Fruit fly (Drosophila melanogaster) whole organism, embryonic: Measurements from ENCODE around the gene Cyp12a4.

Source experiments
- Aef1 ChIP-seq: fragments of 200-800 bp; sonication (Bioruptor generic); IDR thresholded peaks from 3 replicates; pipeline ENCODE4 v1.3.6; 2022; ENCODE audit warnings: missing biosample characterization, missing genetic modification characterization
- Awh ChIP-seq: fragments of 200-800 bp; sonication (Bioruptor generic); IDR thresholded peaks from 2 replicates; pipeline ENCODE4, ENCODE4 v1.3.6; 2022; ENCODE audit warnings: missing biosample characterization, missing genetic modification characterization
- B-H1 ChIP-seq: fragments of 200-800 bp; sonication (Bioruptor generic); IDR thresholded peaks from 3 replicates; pipeline ENCODE4 v1.3.6; 2022; ENCODE audit warnings: missing biosample characterization, missing genetic modification characterization
- B-H2 ChIP-seq: fragments of 200-800 bp; sonication (Bioruptor generic); optimal IDR thresholded peaks from 2 replicates; lab custom pipeline; 2018; ENCODE audit warnings: missing biosample characterization, mild to moderate bottlenecking, missing genetic modification characterization
- CG10209 ChIP-seq: fragments of 200-800 bp; sonication (Bioruptor generic); optimal IDR thresholded peaks from 3 replicates; lab custom pipeline; 2017; ENCODE audit warnings: missing biosample characterization, mild to moderate bottlenecking, missing genetic modification characterization, missing genetic modification reagents
- CG11504 ChIP-seq: fragments of 200-800 bp; sonication (Bioruptor generic); optimal IDR thresholded peaks from 3 replicates; lab custom pipeline; 2019; ENCODE audit warnings: missing biosample characterization, mild to moderate bottlenecking, missing genetic modification characterization, moderate library complexity
- CG14710 ChIP-seq: fragments of 200-800 bp; sonication (Bioruptor generic); optimal IDR thresholded peaks from 3 replicates; lab custom pipeline; 2019; ENCODE audit warnings: missing biosample characterization, mild to moderate bottlenecking, missing genetic modification characterization, moderate library complexity
- CG2678 ChIP-seq: fragments of 200-800 bp; sonication (Bioruptor generic); optimal IDR thresholded peaks from 3 replicates; lab custom pipeline; 2019; ENCODE audit warnings: missing biosample characterization, mild to moderate bottlenecking, missing genetic modification characterization, moderate library complexity
- CG3163 ChIP-seq: fragments of 200-800 bp; sonication (Bioruptor generic); optimal IDR thresholded peaks from 3 replicates; lab custom pipeline; 2016; ENCODE audit warnings: missing biosample characterization, missing genetic modification characterization
- CG4328 ChIP-seq: fragments of 200-800 bp; sonication (Bioruptor generic); optimal IDR thresholded peaks from 3 replicates; lab custom pipeline; 2017; ENCODE audit warnings: missing biosample characterization, missing genetic modification reagents, missing genetic modification characterization
- CG43689 ChIP-seq: fragments of 200-800 bp; sonication (Bioruptor generic); IDR thresholded peaks from 2 replicates; pipeline ENCODE4 v1.3.6; 2022; ENCODE audit warnings: missing biosample characterization, missing genetic modification characterization
- CG4707 ChIP-seq: fragments of 200-800 bp; sonication (Bioruptor generic); optimal IDR thresholded peaks from 2 replicates; lab custom pipeline; 2018; ENCODE audit warnings: missing biosample characterization, mild to moderate bottlenecking, missing genetic modification characterization, moderate library complexity
- CG5180 ChIP-seq: fragments of 200-800 bp; sonication (Bioruptor generic); optimal IDR thresholded peaks from 3 replicates; lab custom pipeline; 2017; ENCODE audit warnings: missing biosample characterization, missing genetic modification characterization, mild to moderate bottlenecking, moderate library complexity, missing genetic modification reagents
- CG6791 ChIP-seq: fragments of 200-800 bp; sonication (Bioruptor generic); IDR thresholded peaks from 3 replicates; pipeline ENCODE4 v1.3.6; 2022; ENCODE audit warnings: missing biosample characterization, missing genetic modification characterization; ENCODE audit not compliant: partially characterized antibody
- CG7786 ChIP-seq: fragments of 200-800 bp; sonication (Bioruptor generic); optimal IDR thresholded peaks from 2 replicates; lab custom pipeline; 2016; ENCODE audit warnings: missing biosample characterization, missing genetic modification characterization
- CG9727 ChIP-seq: fragments of 200-800 bp; sonication (Bioruptor generic); optimal IDR thresholded peaks from 3 replicates; lab custom pipeline; 2017; ENCODE audit warnings: missing biosample characterization, mild to moderate bottlenecking, missing genetic modification characterization
- CHES-1-like ChIP-seq: fragments of 200-800 bp; sonication (Bioruptor generic); optimal IDR thresholded peaks from 2 replicates; lab custom pipeline; 2016; ENCODE audit warnings: missing biosample characterization, missing genetic modification characterization
- Elba2 ChIP-seq: fragments of 200-800 bp; sonication (Bioruptor generic); optimal IDR thresholded peaks from 3 replicates; lab custom pipeline; 2016; ENCODE audit warnings: missing biosample characterization, missing genetic modification characterization
- HHEX ChIP-seq: fragments of 200-800 bp; sonication (Bioruptor generic); optimal IDR thresholded peaks from 3 replicates; lab custom pipeline; 2017; ENCODE audit warnings: missing biosample characterization, mild to moderate bottlenecking, missing genetic modification characterization, missing genetic modification reagents
- HLH3B ChIP-seq: fragments of 200-800 bp; sonication (Bioruptor generic); IDR thresholded peaks from 2 replicates; pipeline ENCODE4 v1.3.6; 2022; ENCODE audit warnings: missing biosample characterization, missing genetic modification characterization
- Jarid2 ChIP-seq: fragments of 200-800 bp; sonication (Bioruptor generic); optimal IDR thresholded peaks from 3 replicates; lab custom pipeline; 2017; ENCODE audit warnings: mild to moderate bottlenecking, missing biosample characterization, missing genetic modification reagents, missing genetic modification characterization
- MTF-1 ChIP-seq: fragments of 200-800 bp; sonication (Bioruptor generic); optimal IDR thresholded peaks from 2 replicates; lab custom pipeline; 2018; ENCODE audit warnings: missing biosample characterization, mild to moderate bottlenecking, missing genetic modification characterization, borderline replicate concordance
- Mad ChIP-seq: fragments of 200-800 bp; sonication (Bioruptor generic); optimal IDR thresholded peaks from 2 replicates; lab custom pipeline; 2016; ENCODE audit warnings: missing biosample characterization, missing genetic modification characterization
- Meics ChIP-seq: fragments of 200-800 bp; sonication (Bioruptor generic); optimal IDR thresholded peaks from 2 replicates; lab custom pipeline; 2017; ENCODE audit warnings: missing biosample characterization, mild to moderate bottlenecking, missing genetic modification characterization
- Myb ChIP-seq: fragments of 200-800 bp; sonication (Bioruptor generic); optimal IDR thresholded peaks from 2 replicates; lab custom pipeline; 2016; ENCODE audit warnings: missing biosample characterization, missing genetic modification characterization
- Nf-YA ChIP-seq: fragments of 200-800 bp; sonication (Bioruptor generic); IDR thresholded peaks from 2 replicates; pipeline ENCODE4 v1.3.6; 2022; ENCODE audit warnings: missing biosample characterization, missing genetic modification characterization
- Nf-YB ChIP-seq: fragments of 200-800 bp; sonication (Bioruptor generic); optimal IDR thresholded peaks from 3 replicates; lab custom pipeline; 2019; ENCODE audit warnings: missing biosample characterization, mild to moderate bottlenecking, missing genetic modification characterization, moderate library complexity
- Oli ChIP-seq: fragments of 200-800 bp; sonication (Bioruptor generic); optimal IDR thresholded peaks from 2 replicates; lab custom pipeline; 2018; ENCODE audit warnings: missing biosample characterization, mild to moderate bottlenecking, missing genetic modification characterization, moderate library complexity
- Ptx1 ChIP-seq: fragments of 200-800 bp; sonication (Bioruptor generic); IDR thresholded peaks from 2 replicates; pipeline ENCODE4 v1.3.6; 2022; ENCODE audit warnings: missing biosample characterization, missing genetic modification characterization
- Sox102F ChIP-seq: fragments of 200-800 bp; sonication (Bioruptor generic); optimal IDR thresholded peaks from 2 replicates; lab custom pipeline; 2018; ENCODE audit warnings: missing biosample characterization, mild to moderate bottlenecking, missing genetic modification characterization, moderate library complexity
- Usf ChIP-seq: fragments of 200-800 bp; sonication (Bioruptor generic); optimal IDR thresholded peaks from 2 replicates; lab custom pipeline; 2017; ENCODE audit warnings: missing genotype, missing biosample characterization, missing genetic modification characterization
- abd-A ChIP-seq: fragments of 200-800 bp; sonication (Bioruptor generic); optimal IDR thresholded peaks from 3 replicates; lab custom pipeline; 2019; ENCODE audit warnings: missing biosample characterization, mild to moderate bottlenecking, missing genetic modification characterization, moderate library complexity
- ato ChIP-seq: fragments of 200-800 bp; sonication (Bioruptor generic); IDR thresholded peaks from 2 replicates; pipeline ENCODE4 v1.3.6; 2022; ENCODE audit warnings: missing biosample characterization, missing genetic modification characterization; ENCODE audit not compliant: partially characterized antibody
- bsh ChIP-seq, 2 experiments: fragments of 200-800 bp; sonication (Bioruptor generic); optimal IDR thresholded peaks; 2 replicates each; lab custom pipeline; 2017 to 2018; ENCODE audit warnings: mild to moderate bottlenecking in 2 of 2, missing biosample characterization in 2 of 2, missing genetic modification characterization in 2 of 2, moderate library complexity in 1 of 2
- dmrt11E ChIP-seq: fragments of 200-800 bp; sonication (Bioruptor generic); optimal IDR thresholded peaks from 3 replicates; lab custom pipeline; 2018; ENCODE audit warnings: missing biosample characterization, mild to moderate bottlenecking, missing genetic modification characterization, moderate library complexity
- fd64A ChIP-seq: fragments of 200-800 bp; sonication (Bioruptor generic); optimal IDR thresholded peaks from 3 replicates; lab custom pipeline; 2018; ENCODE audit warnings: missing biosample characterization, mild to moderate bottlenecking, missing genetic modification characterization
- fru ChIP-seq: fragments of >200 bp; optimal IDR thresholded peaks from 2 replicates; lab custom pipeline; 2017
- gem ChIP-seq: fragments of 200-800 bp; sonication (Bioruptor generic); optimal IDR thresholded peaks from 2 replicates; lab custom pipeline; 2019; ENCODE audit warnings: missing biosample characterization, mild to moderate bottlenecking, missing genetic modification characterization, moderate library complexity
- gsb-n ChIP-seq: fragments of 200-800 bp; sonication (Bioruptor generic); optimal IDR thresholded peaks from 3 replicates; lab custom pipeline; 2018; ENCODE audit warnings: missing biosample characterization, mild to moderate bottlenecking, missing genetic modification characterization
- lilli ChIP-seq: fragments of 200-800 bp; sonication (Bioruptor generic); optimal IDR thresholded peaks from 3 replicates; lab custom pipeline; 2016; ENCODE audit warnings: missing biosample characterization, missing genetic modification characterization
- nau ChIP-seq: fragments of 200-800 bp; sonication (Bioruptor generic); optimal IDR thresholded peaks from 3 replicates; lab custom pipeline; 2017; ENCODE audit warnings: missing biosample characterization, mild to moderate bottlenecking, missing genetic modification characterization, missing genetic modification reagents
- nerfin-1 ChIP-seq: fragments of 200-800 bp; sonication (Bioruptor generic); optimal IDR thresholded peaks from 3 replicates; lab custom pipeline; 2019; ENCODE audit warnings: missing biosample characterization, mild to moderate bottlenecking, missing genetic modification characterization, moderate library complexity
- nom ChIP-seq: fragments of 200-800 bp; sonication (Bioruptor generic); optimal IDR thresholded peaks from 2 replicates; lab custom pipeline; 2017; ENCODE audit warnings: missing biosample characterization, missing genetic modification characterization, mild to moderate bottlenecking, moderate library complexity, missing genetic modification reagents
- org-1 ChIP-seq: fragments of 200-800 bp; sonication (Bioruptor generic); optimal IDR thresholded peaks from 2 replicates; lab custom pipeline; 2017; ENCODE audit warnings: missing biosample characterization, missing genetic modification characterization
- pita ChIP-seq: fragments of 200-800 bp; sonication (Bioruptor generic); optimal IDR thresholded peaks from 2 replicates; lab custom pipeline; 2017; ENCODE audit warnings: missing biosample characterization, mild to moderate bottlenecking, missing genetic modification characterization
- sens ChIP-seq: fragments of 200-800 bp; sonication (Bioruptor generic); peaks from one replicate; lab custom pipeline; 2016; ENCODE audit warnings: missing biosample characterization, missing genetic modification characterization
- sqz ChIP-seq: fragments of 200-800 bp; sonication (Bioruptor generic); optimal IDR thresholded peaks from 3 replicates; lab custom pipeline; 2018; ENCODE audit warnings: missing biosample characterization, mild to moderate bottlenecking, missing genetic modification characterization
- tio ChIP-seq: fragments of 200-800 bp; sonication (Bioruptor generic); optimal IDR thresholded peaks from 2 replicates; lab custom pipeline; 2017; ENCODE audit warnings: missing biosample characterization, missing genetic modification characterization, inconsistent platforms
- usp ChIP-seq: fragments of >200 bp; optimal IDR thresholded peaks from 2 replicates; lab custom pipeline; 2017; ENCODE audit warnings: missing biosample characterization, missing genetic modification characterization
- zen ChIP-seq: fragments of 200-800 bp; sonication (Bioruptor generic); optimal IDR thresholded peaks from 3 replicates; lab custom pipeline; 2018; ENCODE audit warnings: missing biosample characterization, mild to moderate bottlenecking, missing genetic modification characterization, moderate library complexity

Gene Cyp12a4

DNA sequence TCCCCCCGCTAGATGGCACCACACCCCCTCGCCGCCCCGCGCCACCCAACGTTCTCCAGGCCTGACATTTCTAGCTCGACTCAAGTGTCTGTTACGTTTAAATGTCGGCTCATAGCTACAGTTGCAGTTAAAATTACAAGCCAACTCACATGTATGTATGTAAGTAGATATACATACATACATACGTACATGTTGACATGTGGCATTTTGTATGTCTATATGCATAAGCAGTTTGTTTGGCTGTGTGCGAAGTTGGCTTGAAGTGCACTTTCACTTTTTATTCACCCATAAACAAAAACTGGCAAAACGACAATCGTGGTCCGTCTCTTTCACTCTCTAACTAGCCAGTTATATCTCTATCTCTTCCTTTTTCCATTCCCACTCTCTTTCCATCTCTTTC, 47.9 kb downstream of the Cyp12a4 start (continued):
- TF ChIP-seq CG10209 (GFP tag; lab: Kevin White, UChicago): peak; percentile 5
- TF ChIP-seq CG9727 (GFP tag; lab: Kevin White, UChicago): no peak
- no peak for TF ChIP-seq sqz (GFP tag; lab: Kevin White, UChicago)
- TF ChIP-seq ato (GFP tag; lab: Robert Waterston, UW): no peak
- no peak for TF ChIP-seq CG43689 (GFP tag; lab: Robert Waterston, UW)
- TF ChIP-seq Awh (GFP tag; lab: Robert Waterston, UW): peak; percentile 69
- TF ChIP-seq sens (GFP tag; lab: Kevin White, UChicago): peak; percentile 63
- no peak for TF ChIP-seq pita (GFP tag; lab: Kevin White, UChicago)
- TF ChIP-seq dmrt11E: no peak
- TF ChIP-seq gem (tag; lab: Kevin White, UChicago): peak; percentile 32
- TF ChIP-seq CG14710 (tag; lab: Kevin White, UChicago): no peak
- no peak for TF ChIP-seq lilli (GFP tag; lab: Kevin White, UChicago)
- no peak for TF ChIP-seq fru (lab: Kevin White, UChicago)
- no peak for TF ChIP-seq Mad (GFP tag; lab: Kevin White, UChicago)
- peak; percentile 55 for TF ChIP-seq CG2678 (tag; lab: Kevin White, UChicago)
- TF ChIP-seq Meics (GFP tag; lab: Kevin White, UChicago): no peak
- TF ChIP-seq Nf-YB: no peak
- TF ChIP-seq usp (GFP tag; lab: Kevin White, UChicago): no peak
- TF ChIP-seq fd64A: peak; percentile 56
- TF ChIP-seq CG4328 (GFP tag; lab: Kevin White, UChicago): no peak
- peak; percentile 46 for TF ChIP-seq HHEX (GFP tag; lab: Kevin White, UChicago)
- 0 out of 2 replicates have a peak, but pooled peaks have one; percentile 17 for TF ChIP-seq Nf-YA (GFP tag; lab: Robert Waterston, UW)
- peak; percentile 25 for TF ChIP-seq org-1 (GFP tag; lab: Kevin White, UChicago)
- TF ChIP-seq gsb-n (tag; lab: Kevin White, UChicago): peak; percentile 18
- peak; percentile 41 for TF ChIP-seq Sox102F
- peak; percentile 17 for TF ChIP-seq nerfin-1 (tag; lab: Kevin White, UChicago)
- TF ChIP-seq abd-A (tag; lab: Kevin White, UChicago): no peak
- no peak for TF ChIP-seq tio (GFP tag; lab: Kevin White, UChicago)
- peak; percentile 19 for TF ChIP-seq MTF-1 (GFP tag; lab: Kevin White, UChicago)
- 0 out of 2 replicates have a peak, but pooled peaks have one; percentile 13 for TF ChIP-seq Ptx1 (GFP tag; lab: Robert Waterston, UW)
- TF ChIP-seq CG4707 (GFP tag; lab: Kevin White, UChicago): peak; percentile 31
- peak; percentile 24 for TF ChIP-seq Jarid2 (GFP tag; lab: Kevin White, UChicago)
- TF ChIP-seq B-H2 (GFP tag; lab: Kevin White, UChicago): no peak
- TF ChIP-seq CHES-1-like (GFP tag; lab: Kevin White, UChicago): no peak
- TF ChIP-seq CG11504 (tag; lab: Kevin White, UChicago): peak; percentile 10
- TF ChIP-seq CG7786: no peak
- TF ChIP-seq HLH3B (GFP tag; lab: Robert Waterston, UW): peak; percentile 37; the same call in 1 of the 2 replicates
- TF ChIP-seq Oli (tag; lab: Kevin White, UChicago): no peak
- no peak for TF ChIP-seq Myb (GFP tag; lab: Kevin White, UChicago)
- TF ChIP-seq Elba2: no peak
- TF ChIP-seq CG3163 (GFP tag; lab: Kevin White, UChicago): no peak
- peak; percentile 37 for TF ChIP-seq CG5180 (GFP tag; lab: Kevin White, UChicago)
- no peak for TF ChIP-seq CG6791 (GFP tag; lab: Robert Waterston, UW)
- TF ChIP-seq Aef1 (GFP tag; lab: Robert Waterston, UW): no peak
- no peak for TF ChIP-seq zen (tag; lab: Kevin White, UChicago)
- TF ChIP-seq nom (GFP tag; lab: Kevin White, UChicago): no peak
- no peak for TF ChIP-seq Usf
- no peak for TF ChIP-seq B-H1
- peak; percentile 4 to 37 for TF ChIP-seq bsh (GFP tag; optimal IDR thresholded peaks at IDR 0.05; lab: Kevin White, UChicago)
- peak; percentile 28 for TF ChIP-seq nau (GFP tag; lab: Kevin White, UChicago)
